Fruit fly (Drosophila melanogaster) whole organism, prepupa: ENCODE results near the gene Swip-1.
A peak's percentile ranks its signal among the peaks of the same experiment; 100 is the strongest.

ENCODE experiments used
- Blimp-1 ChIP-seq: fragments of 200-800 bp; sonication (Bioruptor generic); optimal IDR thresholded peaks from 3 replicates; lab custom pipeline; 2017; ENCODE audit warnings: missing biosample characterization, missing genetic modification characterization, mild to moderate bottlenecking, moderate library complexity, missing genetic modification reagents
- CG10631 ChIP-seq: fragments of 200-800 bp; sonication (Bioruptor generic); optimal IDR thresholded peaks from 2 replicates; lab custom pipeline; 2016; ENCODE audit warnings: missing biosample characterization, missing genetic modification characterization
- CG10669 ChIP-seq: fragments of 200-800 bp; sonication (Bioruptor generic); optimal IDR thresholded peaks from 3 replicates; lab custom pipeline; 2018; ENCODE audit warnings: missing biosample characterization, mild to moderate bottlenecking, missing genetic modification characterization, moderate library complexity
- CG11294 ChIP-seq: fragments of 200-800 bp; sonication (Bioruptor generic); IDR thresholded peaks from 2 replicates; pipeline ENCODE4 v1.3.6; 2022; ENCODE audit warnings: missing biosample characterization, missing genetic modification characterization
- CG11762 ChIP-seq: fragments of 200-800 bp; sonication (Bioruptor generic); optimal IDR thresholded peaks from 3 replicates; lab custom pipeline; 2016; ENCODE audit warnings: missing biosample characterization, missing genetic modification characterization; ENCODE audit not compliant: insufficient read depth
- CG15336 ChIP-seq: fragments of 200-800 bp; sonication (Bioruptor generic); IDR thresholded peaks from 2 replicates; pipeline ENCODE4 v1.3.6; 2022; ENCODE audit warnings: missing biosample characterization, missing genetic modification characterization
- CG1621 ChIP-seq: fragments of 200-800 bp; sonication (Bioruptor generic); optimal IDR thresholded peaks from 3 replicates; lab custom pipeline; 2018; ENCODE audit warnings: missing biosample characterization, mild to moderate bottlenecking, missing genetic modification characterization
- CG16779 ChIP-seq: fragments of 200-800 bp; sonication (Bioruptor generic); optimal IDR thresholded peaks from 3 replicates; lab custom pipeline; 2017; ENCODE audit warnings: missing biosample characterization, mild to moderate bottlenecking, missing genetic modification characterization
- CG3032 ChIP-seq: fragments of 200-800 bp; optimal IDR thresholded peaks from 2 replicates; lab custom pipeline; 2019; ENCODE audit warnings: missing biosample characterization, mild to moderate bottlenecking, missing genetic modification characterization, moderate library complexity
- CG31627 ChIP-seq: fragments of 200-800 bp; sonication (Bioruptor generic); optimal IDR thresholded peaks from 3 replicates; lab custom pipeline; 2016; ENCODE audit warnings: missing biosample characterization, missing genetic modification characterization
- CG32006 ChIP-seq: fragments of 200-800 bp; sonication (Bioruptor generic); optimal IDR thresholded peaks from 3 replicates; lab custom pipeline; 2017; ENCODE audit warnings: missing biosample characterization, mild to moderate bottlenecking, missing genetic modification characterization
- CG34406 ChIP-seq: fragments of 200-800 bp; sonication (Bioruptor generic); optimal IDR thresholded peaks from 3 replicates; lab custom pipeline; 2016; ENCODE audit warnings: missing biosample characterization, missing genetic modification characterization
- CG4318 ChIP-seq: fragments of 200-800 bp; sonication (Bioruptor generic); optimal IDR thresholded peaks from 3 replicates; lab custom pipeline; 2017; ENCODE audit warnings: missing biosample characterization, mild to moderate bottlenecking, missing genetic modification characterization
- CG6276 ChIP-seq: fragments of 200-800 bp; sonication (Bioruptor generic); optimal IDR thresholded peaks from 2 replicates; lab custom pipeline; 2017; ENCODE audit warnings: missing biosample characterization, mild to moderate bottlenecking, missing genetic modification characterization
- CG6792 ChIP-seq: fragments of 200-800 bp; sonication (Bioruptor generic); optimal IDR thresholded peaks from 3 replicates; lab custom pipeline; 2016; ENCODE audit warnings: missing biosample characterization, missing genetic modification characterization
- CG6854 ChIP-seq: fragments of 200-800 bp; sonication (Bioruptor generic); optimal IDR thresholded peaks from 2 replicates; lab custom pipeline; 2017; ENCODE audit warnings: missing biosample characterization, mild to moderate bottlenecking, missing genetic modification characterization
- CG7368 ChIP-seq: fragments of 200-800 bp; sonication (Bioruptor generic); optimal IDR thresholded peaks from 3 replicates; lab custom pipeline; 2016; ENCODE audit warnings: missing biosample characterization, missing genetic modification characterization
- CG8119 ChIP-seq: fragments of 200-800 bp; sonication (Bioruptor generic); IDR thresholded peaks from 3 replicates; pipeline ENCODE4 v1.3.6; 2022; ENCODE audit warnings: missing biosample characterization, missing genetic modification characterization
- CG9139 ChIP-seq: fragments of 200-800 bp; sonication (Bioruptor generic); optimal IDR thresholded peaks from 3 replicates; lab custom pipeline; 2017; ENCODE audit warnings: missing biosample characterization, mild to moderate bottlenecking, missing genetic modification characterization
- Eip75B ChIP-seq: fragments of 200-800 bp; sonication (Bioruptor generic); optimal IDR thresholded peaks from 3 replicates; lab custom pipeline; 2016; ENCODE audit warnings: missing biosample characterization, missing genetic modification characterization
- Eip78C ChIP-seq: fragments of 200-800 bp; sonication (Bioruptor generic); peaks from one replicate; lab custom pipeline; 2016; ENCODE audit warnings: missing biosample characterization, missing genetic modification characterization
- Ets21C ChIP-seq: fragments of 200-800 bp; sonication (Bioruptor generic); optimal IDR thresholded peaks from 3 replicates; lab custom pipeline; 2016; ENCODE audit warnings: missing biosample characterization, missing genetic modification characterization
- Ets96B ChIP-seq: fragments of 200-800 bp; optimal IDR thresholded peaks from 2 replicates; lab custom pipeline; 2019; ENCODE audit warnings: missing biosample characterization, mild to moderate bottlenecking, missing genetic modification characterization, moderate library complexity
- Gug ChIP-seq: fragments of 200-800 bp; sonication (Bioruptor generic); IDR thresholded peaks from 2 replicates; pipeline ENCODE4 v1.3.6; 2022; ENCODE audit warnings: missing biosample characterization, missing genetic modification characterization
- Hr38 ChIP-seq: sonication (Bioruptor generic); optimal IDR thresholded peaks from 2 replicates; lab custom pipeline; 2016; ENCODE audit warnings: missing biosample characterization, missing genetic modification characterization
- Hr39 ChIP-seq: fragments of 200-800 bp; sonication (Bioruptor generic); optimal IDR thresholded peaks from 2 replicates; lab custom pipeline; 2016; ENCODE audit warnings: missing biosample characterization, missing genetic modification characterization
- Hr4 ChIP-seq: fragments of 200-800 bp; sonication (Bioruptor generic); optimal IDR thresholded peaks from 3 replicates; lab custom pipeline; 2016; ENCODE audit warnings: missing biosample characterization, missing genetic modification characterization
- Lpt ChIP-seq: fragments of 200-800 bp; sonication (Bioruptor generic); optimal IDR thresholded peaks from 3 replicates; lab custom pipeline; 2016; ENCODE audit warnings: missing biosample characterization, missing genetic modification characterization
- Met ChIP-seq: fragments of 200-800 bp; sonication (Bioruptor generic); optimal IDR thresholded peaks from 3 replicates; lab custom pipeline; 2016; ENCODE audit warnings: missing biosample characterization, missing genetic modification characterization
- OdsH ChIP-seq: fragments of 200-800 bp; sonication (Bioruptor generic); optimal IDR thresholded peaks from 3 replicates; lab custom pipeline; 2016; ENCODE audit warnings: missing biosample characterization, missing genetic modification characterization
- Smox ChIP-seq: fragments of 200-800 bp; sonication (Bioruptor generic); optimal IDR thresholded peaks from 3 replicates; lab custom pipeline; 2016; ENCODE audit warnings: missing biosample characterization, missing genetic modification characterization
- Sox14 ChIP-seq: fragments of 200-800 bp; sonication (Bioruptor generic); optimal IDR thresholded peaks from 3 replicates; lab custom pipeline; 2016; ENCODE audit warnings: missing biosample characterization, missing genetic modification characterization
- Sox15 ChIP-seq: fragments of 200-800 bp; sonication (Bioruptor generic); optimal IDR thresholded peaks from 3 replicates; lab custom pipeline; 2016; ENCODE audit warnings: missing biosample characterization, missing genetic modification characterization
- achi ChIP-seq: fragments of 200-800 bp; sonication (Bioruptor generic); optimal IDR thresholded peaks from 3 replicates; lab custom pipeline; 2016; ENCODE audit warnings: missing biosample characterization, missing genetic modification characterization
- acj6 ChIP-seq: fragments of 200-800 bp; sonication (Bioruptor generic); optimal IDR thresholded peaks from 3 replicates; lab custom pipeline; 2016; ENCODE audit warnings: missing biosample characterization, missing genetic modification characterization
- cyc ChIP-seq: fragments of 200-800 bp; sonication (Bioruptor generic); optimal IDR thresholded peaks from 3 replicates; lab custom pipeline; 2016; ENCODE audit warnings: missing biosample characterization, missing genetic modification characterization
- dac ChIP-seq: fragments of 200-800 bp; sonication (Bioruptor generic); optimal IDR thresholded peaks from 2 replicates; lab custom pipeline; 2017; ENCODE audit warnings: missing biosample characterization, mild to moderate bottlenecking, missing genetic modification characterization
- dsx ChIP-seq: fragments of 200-800 bp; optimal IDR thresholded peaks from 3 replicates; lab custom pipeline; 2019; ENCODE audit warnings: missing biosample characterization, mild to moderate bottlenecking, missing genetic modification characterization, moderate library complexity; ENCODE audit not compliant: poor library complexity, severe bottlenecking
- eg ChIP-seq: fragments of 200-800 bp; sonication (Bioruptor generic); IDR thresholded peaks from 3 replicates; pipeline ENCODE4 v1.3.6; 2022; ENCODE audit warnings: missing biosample characterization, missing genetic modification characterization
- esn ChIP-seq: fragments of 200-800 bp; sonication (Bioruptor generic); optimal IDR thresholded peaks from 2 replicates; lab custom pipeline; 2016; ENCODE audit warnings: missing biosample characterization, mild to moderate bottlenecking, missing genetic modification characterization, moderate library complexity
- fd59A ChIP-seq: fragments of 200-800 bp; sonication (Bioruptor generic); optimal IDR thresholded peaks from 2 replicates; lab custom pipeline; 2017; ENCODE audit warnings: missing biosample characterization, mild to moderate bottlenecking, missing genetic modification characterization, missing genetic modification reagents
- fd85E ChIP-seq: fragments of 200-800 bp; sonication (Bioruptor generic); optimal IDR thresholded peaks from 3 replicates; lab custom pipeline; 2016; ENCODE audit warnings: missing biosample characterization, missing genetic modification characterization
- lz ChIP-seq: fragments of 200-800 bp; sonication (Bioruptor generic); optimal IDR thresholded peaks from 3 replicates; lab custom pipeline; 2016; ENCODE audit warnings: missing biosample characterization, missing genetic modification characterization
- pdm3 ChIP-seq: fragments of 200-800 bp; sonication (Bioruptor generic); optimal IDR thresholded peaks from 3 replicates; lab custom pipeline; 2016; ENCODE audit warnings: missing biosample characterization, missing genetic modification characterization
- salr ChIP-seq, 2 experiments: fragments of 200-800 bp; sonication (Bioruptor generic); optimal IDR thresholded peaks; 3 replicates each; lab custom pipeline; 2016 to 2018; ENCODE audit warnings: missing biosample characterization in 2 of 2, missing genetic modification characterization in 2 of 2, mild to moderate bottlenecking in 1 of 2
- ss ChIP-seq, 2 experiments: fragments of 200-800 bp; sonication (Bioruptor generic); optimal IDR thresholded peaks; 2 replicates in 1 of 2; 3 replicates in 1 of 2; lab custom pipeline; 2017 to 2018; ENCODE audit warnings: mild to moderate bottlenecking in 2 of 2, missing biosample characterization in 2 of 2, missing genetic modification characterization in 2 of 2, moderate library complexity in 1 of 2
- svp ChIP-seq: fragments of 200-800 bp; sonication (Bioruptor generic); peaks from one replicate; lab custom pipeline; 2016; ENCODE audit warnings: missing biosample characterization, missing genetic modification characterization
- topi ChIP-seq: fragments of 200-800 bp; sonication (Bioruptor generic); optimal IDR thresholded peaks from 3 replicates; lab custom pipeline; 2016; ENCODE audit warnings: missing biosample characterization, missing genetic modification characterization
- vri ChIP-seq: fragments of 200-800 bp; sonication (Bioruptor generic); optimal IDR thresholded peaks from 3 replicates; lab custom pipeline; 2016; ENCODE audit warnings: missing biosample characterization, mild to moderate bottlenecking, missing genetic modification characterization

Swip-1 gene

dm6 chr2L:19021278-19022220, 34.5 kb upstream of the Swip-1 start:
- TF ChIP-seq vri (peak; percentile 68), CG7368 (GFP tag; lab: Kevin White, UChicago) (peak; percentile 53), CG4318 (peak; percentile 65), fd85E (GFP tag; lab: Kevin White, UChicago) (peak; percentile 1), Blimp-1 (GFP tag; lab: Kevin White, UChicago) (peak; percentile 61), CG6276 (peak; percentile 72), Sox14 (GFP tag; lab: Kevin White, UChicago) (peak; percentile 88), CG16779 (tag; lab: Kevin White, UChicago) (peak; percentile 83), OdsH (GFP tag; lab: Kevin White, UChicago) (peak; percentile 84), CG32006 (GFP tag; lab: Kevin White, UChicago) (peak; percentile 89), CG3032 (tag; lab: Kevin White, UChicago) (peak; percentile 90), Met (GFP tag; lab: Kevin White, UChicago) (peak; percentile 84), Eip78C (GFP tag; lab: Kevin White, UChicago) (peak; percentile 97), salr (GFP tag; optimal IDR thresholded peaks at IDR 0.05; lab: Kevin White, UChicago) (peak; percentile 54 to 82), Hr38 (no peak), dac (GFP tag; lab: Kevin White, UChicago) (peak; percentile 53), CG15336 (GFP tag; lab: Robert Waterston, UW) (peak; percentile 84), CG8119 (GFP tag; lab: Robert Waterston, UW) (peak; percentile 89), CG6854 (GFP tag; lab: Kevin White, UChicago) (peak; percentile 61), svp (peak; percentile 92), CG11294 (GFP tag; lab: Robert Waterston, UW) (no peak; the same call in 1 of the 2 replicates), eg (peak; percentile 53; the same call in 2 of the 3 replicates), CG10669 (GFP tag; lab: Kevin White, UChicago) (peak; percentile 84), acj6 (peak; percentile 81), ss (GFP tag; optimal IDR thresholded peaks at IDR 0.05; lab: Kevin White, UChicago) (peak; percentile 92 to 96), CG9139 (GFP tag; lab: Kevin White, UChicago) (peak; percentile 80), Sox15 (GFP tag; lab: Kevin White, UChicago) (peak; percentile 62), Eip75B (GFP tag; lab: Kevin White, UChicago) (peak; percentile 78), CG11762 (GFP tag; lab: Kevin White, UChicago) (peak; percentile 57), Gug (GFP tag; lab: Robert Waterston, UW) (0 out of 2 replicates have a peak, but pooled peaks have one; percentile 8), CG31627 (GFP tag; lab: Kevin White, UChicago) (peak; percentile 72), Smox (GFP tag; lab: Kevin White, UChicago) (peak; percentile 78), Hr39 (GFP tag; lab: Kevin White, UChicago) (peak; percentile 67), CG6792 (GFP tag; lab: Kevin White, UChicago) (peak; percentile 82), achi (GFP tag; lab: Kevin White, UChicago) (peak; percentile 87), cyc (GFP tag; lab: Kevin White, UChicago) (peak; percentile 71), Lpt (GFP tag; lab: Kevin White, UChicago) (peak; percentile 59), Ets21C (GFP tag; lab: Kevin White, UChicago) (peak; percentile 65), CG1621 (tag; lab: Kevin White, UChicago) (peak; percentile 81), fd59A (GFP tag; lab: Kevin White, UChicago) (peak; percentile 87), CG10631 (peak; percentile 84), lz (GFP tag; lab: Kevin White, UChicago) (peak; percentile 82), esn (GFP tag; lab: Kevin White, UChicago) (peak; percentile 88), dsx (GFP tag; lab: Kevin White, UChicago) (peak; percentile 84), pdm3 (GFP tag; lab: Kevin White, UChicago) (peak; percentile 84), CG34406 (GFP tag; lab: Kevin White, UChicago) (peak; percentile 80), Hr4 (GFP tag; lab: Kevin White, UChicago) (peak; percentile 71), topi (peak; percentile 81), Ets96B (tag; lab: Kevin White, UChicago) (peak; percentile 90)
